Fruit fly (Drosophila melanogaster): Measurements from ENCODE around the gene Rtel1.

Rtel1 gene

dm6 chrX:5735268-5735941, 12.1 kb upstream of the Rtel1 start (continued):
- TF ChIP-seq CG7556 (GFP tag; optimal IDR thresholded peaks at IDR 0.05) (peak; percentile 72), vvl (GFP tag; IDR thresholded peaks at IDR 0.05) (peak; percentile 84), CG12391 (tag; optimal IDR thresholded peaks at IDR 0.05) (peak; percentile 80), lab (GFP tag; optimal IDR thresholded peaks at IDR 0.05) (peak; percentile 87), so (GFP tag; IDR thresholded peaks at IDR 0.05) (peak; percentile 80), CG15514 (GFP tag; optimal IDR thresholded peaks at IDR 0.05) (peak; percentile 58), CG17359 (tag; optimal IDR thresholded peaks at IDR 0.05) (peak; percentile 82), CG15269 (tag; optimal IDR thresholded peaks at IDR 0.05) (peak; percentile 86), CG13123 (GFP tag; optimal IDR thresholded peaks at IDR 0.05) (peak; percentile 14), klu (GFP tag; IDR thresholded peaks at IDR 0.05) (0 out of 2 replicates have a peak, but pooled peaks have one; percentile 32), CG12942 (GFP tag; optimal IDR thresholded peaks at IDR 0.05) (peak; percentile 55), CG8290 (GFP tag; optimal IDR thresholded peaks at IDR 0.05) (peak; percentile 3), CG8290 (tag; optimal IDR thresholded peaks at IDR 0.05) (peak in 1 of 2 experiments; percentile 85), pzg (GFP tag; optimal IDR thresholded peaks at IDR 0.05) (no peak), CG15601 (tag; optimal IDR thresholded peaks at IDR 0.05) (peak; percentile 62), zf30C (GFP tag; optimal IDR thresholded peaks at IDR 0.05) (no peak), CoRest (tag; optimal IDR thresholded peaks at IDR 0.05) (peak; percentile 77), CG2199 (GFP tag; IDR thresholded peaks at IDR 0.05) (no peak; the same call in 2 of the 3 replicates), lov (optimal IDR thresholded peaks at IDR 0.05) (no peak), lov (GFP tag; IDR thresholded peaks at IDR 0.05) (no peak), CG5245 (GFP tag; optimal IDR thresholded peaks at IDR 0.05) (peak; percentile 63), cwo (GFP tag; optimal IDR thresholded peaks at IDR 0.05) (peak; percentile 67), CG17186 (GFP tag; optimal IDR thresholded peaks at IDR 0.05) (no peak), al (GFP tag; IDR thresholded peaks at IDR 0.05) (peak; percentile 50), Bgb (GFP tag; IDR thresholded peaks at IDR 0.05; ENCODE audit: partially characterized antibody) (no peak)

- TF ChIP-seq Doc3 (GFP tag; IDR thresholded peaks at IDR 0.05; ENCODE audit: partially characterized antibody), result no peak
- no peak for TF ChIP-seq CG1233 (GFP tag; optimal IDR thresholded peaks at IDR 0.05)
- no peak for TF ChIP-seq tx (GFP tag; optimal IDR thresholded peaks at IDR 0.05)
- no peak for TF ChIP-seq Dip3 (GFP tag; optimal IDR thresholded peaks at IDR 0.05)
- no peak for TF ChIP-seq CG3838 (GFP tag; optimal IDR thresholded peaks at IDR 0.05)
- TF ChIP-seq CG32772 (GFP tag; IDR thresholded peaks at IDR 0.05), result 0 out of 2 replicates have a peak, but pooled peaks have one; percentile 35
- TF ChIP-seq trem (tag; optimal IDR thresholded peaks at IDR 0.05), result no peak
- TF ChIP-seq Awh (GFP tag; IDR thresholded peaks at IDR 0.05), result no peak
- peak; percentile 81 for TF ChIP-seq Med (GFP tag)
- peak; percentile 80; the same call in 1 of the 3 replicates for TF ChIP-seq CG34422 (GFP tag; IDR thresholded peaks at IDR 0.05)
- TF ChIP-seq CG12236 (GFP tag; optimal IDR thresholded peaks at IDR 0.05), result no peak
- TF ChIP-seq CG18599 (GFP tag; optimal IDR thresholded peaks at IDR 0.05), result peak; percentile 57
- no peak for TF ChIP-seq CG2712 (tag; optimal IDR thresholded peaks at IDR 0.05)
- no peak for TF ChIP-seq pb (GFP tag; optimal IDR thresholded peaks at IDR 0.05)
- TF ChIP-seq Hmx (GFP tag; optimal IDR thresholded peaks at IDR 0.05), result no peak
- TF ChIP-seq jumu (GFP tag; optimal IDR thresholded peaks at IDR 0.05), result no peak
- TF ChIP-seq CG12104 (GFP tag; optimal IDR thresholded peaks at IDR 0.05), result no peak
- no peak for TF ChIP-seq CG9727 (GFP tag; optimal IDR thresholded peaks at IDR 0.05)
- 0 out of 3 replicates have a peak, but pooled peaks have one; percentile 50 for TF ChIP-seq so (GFP tag; IDR thresholded peaks at IDR 0.05)
- TF ChIP-seq CG1647 (GFP tag; optimal IDR thresholded peaks at IDR 0.05), result no peak
- peak; percentile 17; the same call in 1 of the 2 replicates for TF ChIP-seq E2f1 (GFP tag; IDR thresholded peaks at IDR 0.05)
- TF ChIP-seq ase (GFP tag; IDR thresholded peaks at IDR 0.05), result peak; percentile 27; the same call in 1 of the 3 replicates
- peak; percentile 70 for TF ChIP-seq CG1832 (GFP tag; optimal IDR thresholded peaks at IDR 0.05)
- no peak for TF ChIP-seq CG10462 (GFP tag; optimal IDR thresholded peaks at IDR 0.05)
- TF ChIP-seq emc (GFP tag; optimal IDR thresholded peaks at IDR 0.05), result no peak
- TF ChIP-seq CG9215 (GFP tag; IDR thresholded peaks at IDR 0.05), result peak; percentile 12; the same call in 1 of the 2 replicates
- no peak for TF ChIP-seq CTCF (GFP tag; optimal IDR thresholded peaks at IDR 0.05)
These were observed 10.4 kb upstream of the Rtel1 start for dm6 chrX:5737157-5737556.

Measured in whole organism, embryonic.